Worm (Caenorhabditis elegans) whole organism, L4 larva: ENCODE measurements around the gene otpl-2.

Experiments
- aly-2 ChIP-seq: sonication (generic microtip); optimal IDR thresholded peaks from 2 replicates; lab custom pipeline; 2018; ENCODE audit warnings: missing biosample characterization, missing genetic modification characterization
- fos-1 ChIP-seq: fragments of 150-350 bp; optimal IDR thresholded peaks from 2 replicates; lab custom pipeline; 2014; ENCODE audit warnings: missing biosample characterization, missing genetic modification characterization
- lin-38 ChIP-seq: fragments of 200-800 bp; sonication (Bioruptor generic); IDR thresholded peaks from 2 replicates; pipeline ENCODE4 v1.3.6; 2022; ENCODE audit warnings: missing genetic modification reagents, missing genetic modification characterization, missing compliant biosample characterization
- lin-39 ChIP-seq: fragments of 150-350 bp; optimal IDR thresholded peaks from 2 replicates; lab custom pipeline; 2014; ENCODE audit warnings: missing biosample characterization, missing genetic modification reagents, missing genetic modification characterization
- lsy-2 ChIP-seq, 2 experiments: fragments of 150-350 bp in 1 of 2; sonication (generic microtip) in 1 of 2; optimal IDR thresholded peaks; 2 replicates each; lab custom pipeline; 2014 to 2017; ENCODE audit warnings: missing biosample characterization in 2 of 2, missing genetic modification characterization in 2 of 2
- mdl-1 ChIP-seq, 2 experiments: fragments of 150-350 bp in 1 of 2; sonication (generic microtip) in 1 of 2; optimal IDR thresholded peaks; 2 replicates each; lab custom pipeline; 2014 to 2017; ENCODE audit warnings: missing biosample characterization in 2 of 2, missing genetic modification characterization in 2 of 2

DNA sequence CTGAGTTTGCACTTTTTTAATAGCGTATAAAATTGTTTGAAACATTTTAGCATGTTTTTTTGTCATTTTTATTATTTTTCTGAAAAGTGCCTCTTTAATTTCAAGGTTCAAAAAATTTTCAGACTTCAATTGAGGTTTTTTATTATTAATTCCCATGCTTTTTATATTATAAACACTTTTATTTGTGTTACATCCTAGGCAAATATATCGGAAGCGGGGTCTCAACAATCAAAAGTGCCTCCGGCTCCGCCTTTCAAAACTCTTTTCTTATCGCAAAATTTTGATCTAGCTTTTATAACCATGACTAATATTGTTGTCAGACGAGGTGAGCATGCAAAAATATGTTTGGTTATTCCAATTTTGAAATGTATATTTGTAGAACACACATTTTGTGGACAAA lies at the start of gene otpl-2:
- TF ChIP-seq lin-39 (tag; lab: Kevin White, UChicago) (no peak), lsy-2 (tag; optimal IDR thresholded peaks at IDR 0.05; lab: Kevin White, UChicago) (no peak), aly-2 (tag; lab: Kevin White, UChicago) (no peak), fos-1 (tag; lab: Kevin White, UChicago) (no peak), lin-38 (GFP tag; lab: Robert Waterston, UW) (no peak), mdl-1 (tag; optimal IDR thresholded peaks at IDR 0.05; lab: Kevin White, UChicago) (no peak)
